Worm (Caenorhabditis elegans): ENCODE measurements around the gene ets-10.

ets-10 gene

DNA sequence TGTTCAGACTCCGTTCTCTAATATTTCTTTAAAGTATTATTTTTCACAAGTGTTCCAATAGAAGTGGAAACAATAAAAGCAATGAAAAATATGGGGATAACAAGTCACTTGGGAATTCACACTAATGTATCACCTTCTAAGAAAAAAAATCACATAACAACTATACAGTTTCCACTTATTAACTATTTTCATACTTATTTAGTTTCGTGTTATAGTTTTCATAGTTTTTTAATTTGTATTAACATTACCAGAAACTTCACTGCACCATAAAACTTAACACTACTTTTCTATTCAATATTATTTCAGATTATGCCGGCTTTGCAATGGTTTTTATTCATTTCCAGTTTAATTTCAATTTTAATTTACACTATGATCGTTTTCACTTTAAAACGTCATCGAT lies 31.9 kb upstream of the ets-10 start, which contains the start of gene srv-5:
Gene srv-5 (plus strand): TSS at position 301 of the 400 bp plus-strand sequence.
- TF ChIP-seq zip-11 (GFP tag; IDR thresholded peaks at IDR 0.05): no peak
- no peak for TF ChIP-seq F37D6.2 (tag; optimal IDR thresholded peaks at IDR 0.05)
- no peak for TF ChIP-seq fkh-10 (GFP tag; optimal IDR thresholded peaks at IDR 0.05)
- TF ChIP-seq zag-1 (tag; optimal IDR thresholded peaks at IDR 0.05): no peak
- no peak for TF ChIP-seq dve-1 (tag; optimal IDR thresholded peaks at IDR 0.05; ENCODE audit: insufficient read depth)
- no peak for TF ChIP-seq lin-15B (tag; optimal IDR thresholded peaks at IDR 0.05)

ce11 chrX:4254782-4255181 lies 29.2 kb upstream of the ets-10 start, which contains the start of gene taf-11.1:
Gene taf-11.1 (plus strand): TSS chrX:4255170.
- TF ChIP-seq mep-1 (tag; optimal IDR thresholded peaks at IDR 0.05) (peak; percentile 57), zip-2 (tag; optimal IDR thresholded peaks at IDR 0.05) (no peak), set-16 (GFP tag; IDR thresholded peaks at IDR 0.05) (no peak), tra-1 (GFP tag; IDR thresholded peaks at IDR 0.05) (no peak), hif-1 (tag; optimal IDR thresholded peaks at IDR 0.05) (peak in 1 of 2 experiments; percentile 22), hmg-1.1 (GFP tag; IDR thresholded peaks at IDR 0.05) (peak; percentile 47; the same call in 1 of the 2 replicates), mxl-3 (GFP tag; optimal IDR thresholded peaks at IDR 0.05) (peak; percentile 55), nhr-28 (tag; optimal IDR thresholded peaks at IDR 0.05) (peak; percentile 64), daf-16 (GFP tag; optimal IDR thresholded peaks at IDR 0.05) (no peak), daf-16 (tag; optimal IDR thresholded peaks at IDR 0.05) (peak; percentile 48), mes-2 (tag; optimal IDR thresholded peaks at IDR 0.05; ENCODE audit: poor library complexity, severe bottlenecking) (peak; percentile 79), spr-3 (GFP tag; optimal IDR thresholded peaks at IDR 0.05) (no peak), dpl-1 (GFP tag; optimal IDR thresholded peaks at IDR 0.05) (peak; percentile 2), hlh-30 (tag; optimal IDR thresholded peaks at IDR 0.05; ENCODE audit: insufficient read depth) (peak; percentile 43), dve-1 (tag; optimal IDR thresholded peaks at IDR 0.05; ENCODE audit: insufficient read depth) (peak; percentile 16), F10B5.3 (tag; optimal IDR thresholded peaks at IDR 0.05) (no peak), lsy-2 (tag; optimal IDR thresholded peaks at IDR 0.05) (peak in 1 of 2 experiments; percentile 28), attf-4 (tag; optimal IDR thresholded peaks at IDR 0.05) (no peak)

- TF ChIP-seq D1046.2 (GFP tag; IDR thresholded peaks at IDR 0.05): 0 out of 2 replicates have a peak, but pooled peaks have one; percentile 27
- TF ChIP-seq set-16 (GFP tag; IDR thresholded peaks at IDR 0.05): peak; percentile 81
- no peak for TF ChIP-seq dmd-8 (GFP tag; IDR thresholded peaks at IDR 0.05)
- TF ChIP-seq unc-62 (GFP tag; optimal IDR thresholded peaks at IDR 0.05 in 1 of 2): peak in 1 of 2 experiments; percentile 64
- no peak for TF ChIP-seq unc-62 (tag; optimal IDR thresholded peaks at IDR 0.05)
Observed at ce11 chrX:4255366-4255765, 28.6 kb upstream of the ets-10 start.

- TF ChIP-seq attf-4 (tag; optimal IDR thresholded peaks at IDR 0.05) (no peak), lin-29 (GFP tag; IDR thresholded peaks at IDR 0.05) (no peak), nhr-111 (GFP tag; optimal IDR thresholded peaks at IDR 0.05) (no peak), nhr-6 (tag; optimal IDR thresholded peaks at IDR 0.05) (no peak), ces-1 (GFP tag; optimal IDR thresholded peaks at IDR 0.05) (no peak), F10B5.3 (tag; optimal IDR thresholded peaks at IDR 0.05) (no peak), rbr-2 (tag; optimal IDR thresholded peaks at IDR 0.05) (no peak), zfp-3 (GFP tag; conservative IDR thresholded peaks at IDR 0.05) (no peak), hif-1 (tag; optimal IDR thresholded peaks at IDR 0.05) (no peak), saeg-2 (GFP tag; IDR thresholded peaks at IDR 0.05) (no peak), unc-62 (GFP tag; optimal IDR thresholded peaks at IDR 0.05 in 1 of 2) (no peak), unc-62 (tag; optimal IDR thresholded peaks at IDR 0.05) (no peak), lir-3 (tag; optimal IDR thresholded peaks at IDR 0.05) (no peak), ama-1 (optimal IDR thresholded peaks at IDR 0.05) (no peak), daf-19 (GFP tag; conservative IDR thresholded peaks at IDR 0.05) (no peak), egl-27 (tag; optimal IDR thresholded peaks at IDR 0.05) (no peak), gei-8 (GFP tag; optimal IDR thresholded peaks at IDR 0.05) (no peak), lin-13 (GFP tag; optimal IDR thresholded peaks at IDR 0.05) (no peak), snpc-1.2 (GFP tag; IDR thresholded peaks at IDR 0.05) (no peak), ceh-28 (tag; optimal IDR thresholded peaks at IDR 0.05) (no peak)
Observed at ce11 chrX:4256761-4257160, 27.2 kb upstream of the ets-10 start, which contains the start of gene srv-6. Gene srv-6 (plus strand): TSS chrX:4257061.
